Fruit fly (Drosophila melanogaster): ENCODE data around the gene Clc.

DNA sequence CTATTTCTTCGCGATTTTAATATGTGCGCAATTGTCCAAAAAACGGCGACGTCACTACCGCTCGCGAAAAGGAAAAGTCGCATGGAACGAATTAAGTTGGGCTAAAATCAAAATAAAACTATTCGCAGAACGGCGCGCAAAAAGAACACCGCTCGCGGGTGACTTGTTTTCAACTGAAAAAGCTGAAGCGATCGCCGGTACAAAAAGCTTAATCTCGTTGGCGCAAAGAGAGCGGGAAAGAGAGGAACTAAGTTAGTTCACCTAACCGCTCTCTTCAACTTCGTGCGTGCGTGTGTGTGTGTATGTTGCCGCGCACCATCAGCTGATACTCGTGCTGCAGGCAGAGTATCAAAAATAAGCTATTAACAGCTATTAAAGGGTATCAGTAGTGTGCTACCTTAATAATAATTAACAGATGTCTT lies 42.7 kb upstream of the Clc start, which contains the start of gene CG42674:
- no peak for TF ChIP-seq ttk (optimal IDR thresholded peaks at IDR 0.05)
- TF ChIP-seq Myc (optimal IDR thresholded peaks at IDR 0.05), result no peak
- no peak for TF ChIP-seq h (optimal IDR thresholded peaks at IDR 0.05)
